Worm (Caenorhabditis elegans) whole organism, L1 larva: ENCODE data around the gene EEED8.13.

ENCODE experiments used
- C16A3.4 ChIP-seq: fragments of 150-350 bp; optimal IDR thresholded peaks from 2 replicates; lab custom pipeline; 2014; ENCODE audit warnings: missing biosample characterization, missing genetic modification characterization
- F16B12.6 ChIP-seq: fragments of 150-350 bp; optimal IDR thresholded peaks from 2 replicates; lab custom pipeline; 2014; ENCODE audit warnings: missing biosample characterization, missing genetic modification characterization
- Y116A8C.19 ChIP-seq: sonication (generic microtip); optimal IDR thresholded peaks from 2 replicates; lab custom pipeline; 2016; ENCODE audit warnings: missing compliant biosample characterization, missing genetic modification characterization, borderline replicate concordance
- aha-1 ChIP-seq: fragments of 150-350 bp; optimal IDR thresholded peaks from 2 replicates; lab custom pipeline; 2014; ENCODE audit warnings: missing biosample characterization, missing genetic modification characterization
- blmp-1 ChIP-seq: fragments of 150-350 bp; optimal IDR thresholded peaks from 2 replicates; lab custom pipeline; 2014; ENCODE audit warnings: missing biosample characterization, missing genetic modification characterization
- ceh-63 ChIP-seq: fragments of 200-800 bp; sonication (Bioruptor generic); optimal IDR thresholded peaks from 2 replicates; lab custom pipeline; 2018; ENCODE audit warnings: mild to moderate bottlenecking, missing genetic modification characterization, missing compliant biosample characterization
- ces-1 ChIP-seq: fragments of 150-350 bp; optimal IDR thresholded peaks from 2 replicates; lab custom pipeline; 2014; ENCODE audit warnings: missing biosample characterization, missing genetic modification reagents, missing genetic modification characterization
- dpl-1 ChIP-seq, 3 experiments: fragments of 150-350 bp in 2 of 3; sonication (generic microtip) in 1 of 3; optimal IDR thresholded peaks; 2 replicates each; lab custom pipeline; 2014 to 2017; ENCODE audit warnings: missing biosample characterization in 3 of 3, missing genetic modification characterization in 3 of 3, missing genetic modification reagents in 3 of 3
- efl-1 ChIP-seq, 4 experiments: fragments of 150-350 bp; optimal IDR thresholded peaks in 3 of 4; peaks in 1 of 4; 1 replicate in 1 of 4; 2 replicates in 3 of 4; lab custom pipeline; 2014; ENCODE audit warnings: missing biosample characterization in 2 of 4, missing genetic modification characterization in 2 of 4, missing genetic modification reagents in 2 of 4
- elt-2 ChIP-seq: sonication (generic microtip); optimal IDR thresholded peaks from 2 replicates; lab custom pipeline; 2016; ENCODE audit warnings: missing genetic modification characterization, mild to moderate bottlenecking, inconsistent platforms, missing compliant biosample characterization, missing genetic modification reagents
- ets-5 ChIP-seq: fragments of 200-800 bp; sonication (Bioruptor generic); IDR thresholded peaks from 2 replicates; pipeline ENCODE4 v1.3.6; 2022; ENCODE audit warnings: missing genetic modification characterization, missing compliant biosample characterization
- fkh-10 ChIP-seq: sonication (generic microtip); optimal IDR thresholded peaks from 2 replicates; lab custom pipeline; 2017; ENCODE audit warnings: missing biosample characterization, missing genetic modification reagents, missing genetic modification characterization
- fkh-4 ChIP-seq: sonication (generic microtip); optimal IDR thresholded peaks from 2 replicates; lab custom pipeline; 2016; ENCODE audit warnings: missing compliant biosample characterization, missing genetic modification characterization, borderline replicate concordance
- fos-1 ChIP-seq: fragments of 150-350 bp; optimal IDR thresholded peaks from 2 replicates; lab custom pipeline; 2014; ENCODE audit warnings: missing biosample characterization, missing genetic modification characterization
- hlh-17 ChIP-seq: fragments of 200-800 bp; sonication (Bioruptor generic); optimal IDR thresholded peaks from 2 replicates; lab custom pipeline; 2018; ENCODE audit warnings: missing genetic modification characterization, mild to moderate bottlenecking, missing compliant biosample characterization, moderate library complexity, borderline replicate concordance
- hlh-4 ChIP-seq: sonication (generic microtip); optimal IDR thresholded peaks from 2 replicates; lab custom pipeline; 2016; ENCODE audit warnings: mild to moderate bottlenecking, missing genetic modification characterization, missing compliant biosample characterization
- isw-1 ChIP-seq: fragments of 200-800 bp; sonication (Bioruptor generic); IDR thresholded peaks from 2 replicates; pipeline ENCODE4 v1.3.6; 2022; ENCODE audit warnings: missing genetic modification characterization, missing compliant biosample characterization
- jun-1 ChIP-seq: fragments of 150-350 bp; optimal IDR thresholded peaks from 2 replicates; lab custom pipeline; 2014; ENCODE audit warnings: missing biosample characterization, missing genetic modification reagents, missing genetic modification characterization
- lin-13 ChIP-seq: fragments of 150-350 bp; optimal IDR thresholded peaks from 2 replicates; lab custom pipeline; 2014; ENCODE audit warnings: missing biosample characterization, missing genetic modification reagents, missing genetic modification characterization
- lin-35 ChIP-seq, 2 experiments: fragments of 150-350 bp; optimal IDR thresholded peaks; 2 replicates each; lab custom pipeline; 2014; ENCODE audit warnings: missing biosample characterization in 2 of 2, missing genetic modification characterization in 2 of 2, missing genetic modification reagents in 2 of 2
- lin-39 ChIP-seq: fragments of 150-350 bp; optimal IDR thresholded peaks from 2 replicates; lab custom pipeline; 2014; ENCODE audit warnings: missing biosample characterization, missing genetic modification reagents, missing genetic modification characterization
- lir-3 ChIP-seq: sonication (generic microtip); optimal IDR thresholded peaks from 2 replicates; lab custom pipeline; 2016; ENCODE audit warnings: mild to moderate bottlenecking, missing genetic modification characterization, moderate library complexity, missing compliant biosample characterization; ENCODE audit not compliant: poor library complexity
- lsy-2 ChIP-seq, 2 experiments: fragments of 150-350 bp; optimal IDR thresholded peaks; 2 replicates each; lab custom pipeline; 2014; ENCODE audit warnings: missing biosample characterization in 2 of 2, missing genetic modification characterization in 2 of 2
- mab-9 ChIP-seq: fragments of 200-800 bp; sonication (Bioruptor generic); IDR thresholded peaks from 2 replicates; pipeline ENCODE4 v1.3.6; 2022; ENCODE audit warnings: missing genetic modification reagents, missing genetic modification characterization, missing compliant biosample characterization
- mef-2 ChIP-seq: fragments of 150-350 bp; optimal IDR thresholded peaks from 2 replicates; lab custom pipeline; 2014; ENCODE audit warnings: missing biosample characterization, missing genetic modification characterization
- mep-1 ChIP-seq: fragments of 150-350 bp; optimal IDR thresholded peaks from 2 replicates; lab custom pipeline; 2014; ENCODE audit warnings: missing biosample characterization, missing genetic modification characterization
- nhr-11 ChIP-seq: fragments of 150-350 bp; optimal IDR thresholded peaks from 2 replicates; lab custom pipeline; 2014; ENCODE audit warnings: missing biosample characterization, missing genetic modification characterization
- nhr-12 ChIP-seq: sonication (generic microtip); optimal IDR thresholded peaks from 2 replicates; lab custom pipeline; 2017; ENCODE audit warnings: missing biosample characterization, missing genetic modification characterization
- nhr-237 ChIP-seq: fragments of 150-350 bp; optimal IDR thresholded peaks from 2 replicates; lab custom pipeline; 2014; ENCODE audit warnings: missing biosample characterization, missing genetic modification characterization
- nhr-28 ChIP-seq: fragments of 150-350 bp; optimal IDR thresholded peaks from 2 replicates; lab custom pipeline; 2014; ENCODE audit warnings: missing biosample characterization, missing genetic modification characterization
- nhr-47 ChIP-seq: sonication (generic microtip); optimal IDR thresholded peaks from 2 replicates; lab custom pipeline; 2016; ENCODE audit warnings: mild to moderate bottlenecking, missing genetic modification characterization, moderate library complexity, missing compliant biosample characterization
- nhr-71 ChIP-seq: sonication (generic microtip); optimal IDR thresholded peaks from 2 replicates; lab custom pipeline; 2016; ENCODE audit warnings: mild to moderate bottlenecking, missing genetic modification characterization, moderate library complexity, missing compliant biosample characterization
- nhr-76 ChIP-seq: sonication (generic microtip); optimal IDR thresholded peaks from 2 replicates; lab custom pipeline; 2017; ENCODE audit warnings: missing biosample characterization, missing genetic modification characterization
- nhr-84 ChIP-seq: sonication (generic microtip); optimal IDR thresholded peaks from 2 replicates; lab custom pipeline; 2017; ENCODE audit warnings: missing biosample characterization, missing genetic modification characterization
- pag-3 ChIP-seq: sonication (generic microtip); optimal IDR thresholded peaks from 2 replicates; lab custom pipeline; 2017; ENCODE audit warnings: missing genetic modification characterization, mild to moderate bottlenecking, missing compliant biosample characterization, antibody characterized with exemption, borderline replicate concordance; ENCODE audit not compliant: insufficient read depth
- pax-3 ChIP-seq: fragments of 200-800 bp; sonication (Bioruptor generic); optimal IDR thresholded peaks from 2 replicates; lab custom pipeline; 2018; ENCODE audit warnings: mild to moderate bottlenecking, missing genetic modification characterization, moderate library complexity, missing compliant biosample characterization
- pqm-1 ChIP-seq: sonication (generic microtip); optimal IDR thresholded peaks from 3 replicates; lab custom pipeline; 2017; ENCODE audit warnings: missing biosample characterization, missing genetic modification characterization
- rnt-1 ChIP-seq: sonication (generic microtip); optimal IDR thresholded peaks from 2 replicates; lab custom pipeline; 2016; ENCODE audit warnings: mild to moderate bottlenecking, missing genetic modification characterization, moderate library complexity, missing compliant biosample characterization
- skn-1 ChIP-seq: fragments of 150-350 bp; optimal IDR thresholded peaks from 2 replicates; lab custom pipeline; 2014; ENCODE audit warnings: missing biosample characterization, missing genetic modification characterization
- snpc-4 ChIP-seq: fragments of 150-350 bp; optimal IDR thresholded peaks from 2 replicates; lab custom pipeline; 2014; ENCODE audit warnings: missing biosample characterization, missing genetic modification characterization
- snu-23 ChIP-seq: sonication (generic microtip); optimal IDR thresholded peaks from 2 replicates; lab custom pipeline; 2016; ENCODE audit warnings: missing genetic modification characterization, missing compliant biosample characterization
- sox-4 ChIP-seq: sonication (generic microtip); optimal IDR thresholded peaks from 2 replicates; lab custom pipeline; 2016; ENCODE audit warnings: missing genetic modification characterization, missing compliant biosample characterization
- sup-37 ChIP-seq: fragments of 200-800 bp; sonication (Bioruptor generic); optimal IDR thresholded peaks from 2 replicates; lab custom pipeline; 2018; ENCODE audit warnings: mild to moderate bottlenecking, missing genetic modification characterization, missing compliant biosample characterization
- swsn-7 ChIP-seq: sonication (generic microtip); optimal IDR thresholded peaks from 2 replicates; lab custom pipeline; 2016; ENCODE audit warnings: missing genetic modification characterization, missing compliant biosample characterization
- tlp-1 ChIP-seq: fragments of 150-350 bp; optimal IDR thresholded peaks from 2 replicates; lab custom pipeline; 2014; ENCODE audit warnings: missing biosample characterization, missing genetic modification characterization
- unc-30 ChIP-seq: sonication (generic microtip); optimal IDR thresholded peaks from 2 replicates; lab custom pipeline; 2017; ENCODE audit warnings: missing biosample characterization, missing genetic modification characterization
- unc-62 ChIP-seq: fragments of 150-350 bp; optimal IDR thresholded peaks from 2 replicates; lab custom pipeline; 2014; ENCODE audit warnings: missing biosample characterization, missing genetic modification reagents, missing genetic modification characterization
- unc-86 ChIP-seq: sonication (generic microtip); optimal IDR thresholded peaks from 2 replicates; lab custom pipeline; 2016; ENCODE audit warnings: missing genetic modification characterization, missing compliant biosample characterization
- unc-98 ChIP-seq: fragments of 200-800 bp; sonication (Bioruptor generic); IDR thresholded peaks from 2 replicates; pipeline ENCODE4 v1.3.6; 2022; ENCODE audit warnings: missing genetic modification characterization, missing compliant biosample characterization
- vab-15 ChIP-seq: sonication (generic microtip); optimal IDR thresholded peaks from 2 replicates; lab custom pipeline; 2017; ENCODE audit warnings: missing genotype, mild to moderate bottlenecking, missing genetic modification characterization, missing compliant biosample characterization
- xbp-1 ChIP-seq: sonication (generic microtip); optimal IDR thresholded peaks from 2 replicates; lab custom pipeline; 2016; ENCODE audit warnings: missing genetic modification characterization, missing compliant biosample characterization
- zag-1 ChIP-seq: fragments of 150-350 bp; optimal IDR thresholded peaks from 2 replicates; lab custom pipeline; 2014; ENCODE audit warnings: missing biosample characterization, missing genetic modification characterization
- zip-4 ChIP-seq: fragments of 200-800 bp; sonication (Bioruptor generic); optimal IDR thresholded peaks from 2 replicates; lab custom pipeline; 2018; ENCODE audit warnings: mild to moderate bottlenecking, missing genetic modification characterization, moderate library complexity, missing compliant biosample characterization
- ztf-11 ChIP-seq, 2 experiments: sonication (generic microtip); optimal IDR thresholded peaks; 2 replicates each; lab custom pipeline; 2016 to 2017; ENCODE audit warnings: missing genetic modification characterization in 2 of 2, missing biosample characterization in 1 of 2, missing compliant biosample characterization in 1 of 2

EEED8.13 gene

ce11 chrII:5378239-5378521 lies 34.2 kb downstream of the EEED8.13 start:
- TF ChIP-seq xbp-1 (tag; lab: Kevin White, UChicago) (peak; percentile 13), nhr-47 (tag; lab: Kevin White, UChicago) (peak; percentile 22), lin-13 (GFP tag; lab: Kevin White, UChicago) (no peak), fkh-10 (GFP tag; lab: Kevin White, UChicago) (no peak), snu-23 (GFP tag; lab: Kevin White, UChicago) (peak; percentile 35), unc-86 (tag; lab: Kevin White, UChicago) (no peak), isw-1 (no peak), vab-15 (tag; lab: Kevin White, UChicago) (no peak), pqm-1 (tag; lab: Kevin White, UChicago) (no peak), nhr-237 (tag; lab: Kevin White, UChicago) (no peak), fkh-4 (no peak), ets-5 (GFP tag; lab: Robert Waterston, UW) (no peak), lin-35 (GFP tag; optimal IDR thresholded peaks at IDR 0.05; lab: Kevin White, UChicago) (peak; percentile 13 to 47), snpc-4 (no peak), Y116A8C.19 (tag; lab: Kevin White, UChicago) (no peak), dpl-1 (GFP tag; optimal IDR thresholded peaks at IDR 0.05; lab: Kevin White, UChicago) (peak in 1 of 3 experiments; percentile 16), efl-1 (optimal IDR thresholded peaks at IDR 0.05; lab: Kevin White, UChicago) (no peak), efl-1 (GFP tag; optimal IDR thresholded peaks at IDR 0.05 in 1 of 2; lab: Kevin White, UChicago) (no peak), ces-1 (GFP tag; lab: Kevin White, UChicago) (no peak), unc-62 (GFP tag; lab: Kevin White, UChicago) (no peak), elt-2 (tag; lab: Kevin White, UChicago) (no peak), nhr-76 (tag; lab: Kevin White, UChicago) (no peak), lin-39 (tag; lab: Kevin White, UChicago) (no peak), sup-37 (GFP tag; lab: Kevin White, UChicago) (no peak), nhr-84 (no peak), mep-1 (tag; lab: Kevin White, UChicago) (no peak), unc-30 (no peak), zag-1 (tag; lab: Kevin White, UChicago) (no peak), hlh-17 (GFP tag; lab: Kevin White, UChicago) (no peak), zip-4 (no peak), pax-3 (tag; lab: Kevin White, UChicago) (no peak), pag-3 (no peak), rnt-1 (peak; percentile 12), hlh-4 (tag; lab: Kevin White, UChicago) (no peak), nhr-71 (tag; lab: Kevin White, UChicago) (peak; percentile 64), ceh-63 (GFP tag; lab: Kevin White, UChicago) (no peak), skn-1 (tag; lab: Kevin White, UChicago) (peak; percentile 92), nhr-11 (tag; lab: Kevin White, UChicago) (no peak), nhr-28 (tag; lab: Kevin White, UChicago) (no peak), swsn-7 (no peak), C16A3.4 (tag; lab: Kevin White, UChicago) (no peak), sox-4 (tag; lab: Kevin White, UChicago) (no peak), tlp-1 (tag; lab: Kevin White, UChicago) (no peak), mef-2 (tag; lab: Kevin White, UChicago) (no peak), unc-98 (no peak), jun-1 (tag; lab: Kevin White, UChicago) (no peak), mab-9 (no peak), F16B12.6 (no peak), fos-1 (tag; lab: Kevin White, UChicago) (no peak), aha-1 (no peak), lsy-2 (tag; optimal IDR thresholded peaks at IDR 0.05; lab: Kevin White, UChicago) (no peak), lir-3 (tag; lab: Kevin White, UChicago) (no peak), blmp-1 (tag; lab: Kevin White, UChicago) (no peak), nhr-12 (tag; lab: Kevin White, UChicago) (no peak), ztf-11 (tag; optimal IDR thresholded peaks at IDR 0.05; lab: Kevin White, UChicago) (no peak)
